Fruit fly (Drosophila melanogaster): ENCODE measurements around the gene MnM.

DNA sequence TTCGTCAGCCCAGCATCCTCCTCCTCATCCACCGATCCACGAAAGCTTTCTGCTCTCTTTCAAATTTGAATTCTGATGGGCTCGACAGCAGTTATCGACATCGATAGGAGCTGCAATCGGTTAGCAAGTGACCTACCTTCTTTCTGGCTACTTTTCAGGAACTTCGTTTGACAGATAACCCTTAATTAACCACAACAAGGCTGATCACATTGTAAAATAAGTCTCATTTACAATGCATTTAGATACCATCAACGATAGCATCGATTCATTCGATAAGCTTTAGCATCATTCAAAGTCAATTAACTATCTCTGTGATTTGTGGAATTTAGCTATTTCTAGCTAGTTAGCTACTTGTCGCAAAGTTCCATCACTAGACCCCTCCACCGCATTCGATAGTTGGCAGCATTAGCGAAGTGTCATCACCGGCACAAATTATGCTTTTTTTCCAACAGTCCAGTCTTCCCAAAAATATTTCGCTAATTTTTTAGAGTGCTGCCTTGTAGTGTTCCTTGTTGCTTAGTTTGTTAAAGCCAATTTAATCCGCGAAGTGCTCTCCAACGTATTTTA, at the start of gene MnM, which contains the start of gene Girdin:
- no peak for TF ChIP-seq h (GFP tag; optimal IDR thresholded peaks at IDR 0.05)
- no peak for TF ChIP-seq Hr78 (GFP tag; optimal IDR thresholded peaks at IDR 0.05)
- peak; percentile 57 for TF ChIP-seq Hr83 (GFP tag; optimal IDR thresholded peaks at IDR 0.05; ENCODE audit: poor library complexity, severe bottlenecking)
- TF ChIP-seq ey (GFP tag; optimal IDR thresholded peaks at IDR 0.05) = peak; percentile 69
- no peak for TF ChIP-seq psq (GFP tag; optimal IDR thresholded peaks at IDR 0.05)
- TF ChIP-seq foxo (GFP tag; optimal IDR thresholded peaks at IDR 0.05) = peak in 1 of 2 experiments; percentile 82
- peak; percentile 65 for TF ChIP-seq HLH106 (tag; optimal IDR thresholded peaks at IDR 0.05)
- no peak for TF ChIP-seq Jra (GFP tag; optimal IDR thresholded peaks at IDR 0.05)
- TF ChIP-seq Dif (GFP tag; optimal IDR thresholded peaks at IDR 0.05; ENCODE audit: partially characterized antibody) = no peak
- no peak for TF ChIP-seq jim (GFP tag; optimal IDR thresholded peaks at IDR 0.05)
- TF ChIP-seq dl (GFP tag; optimal IDR thresholded peaks at IDR 0.05; ENCODE audit: insufficient read depth in 1 of 2, partially characterized antibody in 2 of 2) = no peak
